Worm (Caenorhabditis elegans) whole organism, late embryonic: ENCODE measurements around the gene puf-7.

Experiments used
- ama-1 ChIP-seq: fragments of 150-350 bp; optimal IDR thresholded peaks from 2 replicates; lab custom pipeline; 2014
- ceh-30 ChIP-seq: fragments of 150-350 bp; optimal IDR thresholded peaks from 2 replicates; lab custom pipeline; 2014; ENCODE audit warnings: missing biosample characterization, missing genetic modification characterization
- elt-2 ChIP-seq: sonication (generic microtip); optimal IDR thresholded peaks from 2 replicates; lab custom pipeline; 2016; ENCODE audit warnings: missing genetic modification reagents, missing genetic modification characterization, missing compliant biosample characterization
- eyg-1 ChIP-seq: sonication (generic microtip); optimal IDR thresholded peaks from 2 replicates; lab custom pipeline; 2016; ENCODE audit warnings: missing genotype, missing genetic modification characterization, missing compliant biosample characterization
- fkh-10 ChIP-seq: fragments of 150-350 bp; optimal IDR thresholded peaks from 2 replicates; lab custom pipeline; 2014; ENCODE audit warnings: missing biosample characterization, missing genetic modification reagents, missing genetic modification characterization
- nhr-11 ChIP-seq: fragments of 150-350 bp; optimal IDR thresholded peaks from 2 replicates; lab custom pipeline; 2014; ENCODE audit warnings: missing biosample characterization, missing genetic modification characterization
- tbx-2 ChIP-seq: sonication (generic microtip); optimal IDR thresholded peaks from 2 replicates; lab custom pipeline; 2016; ENCODE audit warnings: missing genetic modification characterization, missing compliant biosample characterization
- tbx-7 ChIP-seq: sonication (generic microtip); optimal IDR thresholded peaks from 2 replicates; lab custom pipeline; 2016; ENCODE audit warnings: missing genotype, missing genetic modification characterization, missing compliant biosample characterization
- ttx-3 ChIP-seq: sonication (generic microtip); optimal IDR thresholded peaks from 2 replicates; lab custom pipeline; 2016; ENCODE audit warnings: missing genetic modification reagents, missing genetic modification characterization, missing compliant biosample characterization

- no peak for TF ChIP-seq fkh-10 (GFP tag; lab: Kevin White, UChicago)
- TF ChIP-seq nhr-11 (tag; lab: Kevin White, UChicago), result no peak
- TF ChIP-seq eyg-1, result no peak
- no peak for TF ChIP-seq tbx-7 (tag; lab: Kevin White, UChicago)
- TF ChIP-seq ama-1 (lab: Kevin White, UChicago), result no peak
- no peak for TF ChIP-seq ttx-3 (tag; lab: Kevin White, UChicago)
- no peak for TF ChIP-seq ceh-30 (tag; lab: Kevin White, UChicago)
- TF ChIP-seq tbx-2 (tag; lab: Kevin White, UChicago), result no peak
- no peak for TF ChIP-seq elt-2 (tag; lab: Kevin White, UChicago)
These were observed 7.6 kb downstream of the puf-7 start for ce11 chrIV:5494099-5494498.
